Worm (Caenorhabditis elegans) whole organism, L1 larva: ENCODE data around the gene F15D4.2.
A peak's percentile ranks its signal among the peaks of the same experiment; 100 is the strongest.

Source experiments
- F16B12.6 ChIP-seq: fragments of 150-350 bp; optimal IDR thresholded peaks from 2 replicates; lab custom pipeline; 2014; ENCODE audit warnings: missing biosample characterization, missing genetic modification characterization
- Y116A8C.19 ChIP-seq: sonication (generic microtip); optimal IDR thresholded peaks from 2 replicates; lab custom pipeline; 2016; ENCODE audit warnings: missing compliant biosample characterization, missing genetic modification characterization, borderline replicate concordance
- aha-1 ChIP-seq: fragments of 150-350 bp; optimal IDR thresholded peaks from 2 replicates; lab custom pipeline; 2014; ENCODE audit warnings: missing biosample characterization, missing genetic modification characterization
- alr-1 ChIP-seq: fragments of 200-800 bp; sonication (Bioruptor generic); optimal IDR thresholded peaks from 2 replicates; lab custom pipeline; 2018; ENCODE audit warnings: borderline replicate concordance, mild to moderate bottlenecking, missing genetic modification characterization, missing compliant biosample characterization
- ceh-90 ChIP-seq: sonication (generic microtip); optimal IDR thresholded peaks from 2 replicates; lab custom pipeline; 2016; ENCODE audit warnings: missing genetic modification characterization, missing compliant biosample characterization
- dpl-1 ChIP-seq, 3 experiments: fragments of 150-350 bp in 2 of 3; sonication (generic microtip) in 1 of 3; optimal IDR thresholded peaks; 2 replicates each; lab custom pipeline; 2014 to 2017; ENCODE audit warnings: missing biosample characterization in 3 of 3, missing genetic modification characterization in 3 of 3, missing genetic modification reagents in 3 of 3
- dsc-1 ChIP-seq: sonication (generic microtip); optimal IDR thresholded peaks from 2 replicates; lab custom pipeline; 2016; ENCODE audit warnings: mild to moderate bottlenecking, missing genetic modification characterization, missing compliant biosample characterization
- efl-1 ChIP-seq, 4 experiments: fragments of 150-350 bp; optimal IDR thresholded peaks in 3 of 4; peaks in 1 of 4; 1 replicate in 1 of 4; 2 replicates in 3 of 4; lab custom pipeline; 2014; ENCODE audit warnings: missing biosample characterization in 2 of 4, missing genetic modification characterization in 2 of 4, missing genetic modification reagents in 2 of 4
- efl-3 ChIP-seq: fragments of 200-800 bp; sonication (Bioruptor generic); optimal IDR thresholded peaks from 2 replicates; lab custom pipeline; 2018; ENCODE audit warnings: mild to moderate bottlenecking, missing genetic modification characterization, missing compliant biosample characterization
- egl-13 ChIP-seq: sonication (generic microtip); optimal IDR thresholded peaks from 2 replicates; lab custom pipeline; 2016; ENCODE audit warnings: missing genotype, missing genetic modification reagents, missing genetic modification characterization, missing compliant biosample characterization
- egl-27 ChIP-seq, 2 experiments: fragments of 150-350 bp in 1 of 2; sonication (generic microtip); optimal IDR thresholded peaks; 3 replicates each; lab custom pipeline; 2017 to 2018; ENCODE audit warnings: missing biosample characterization in 2 of 2, missing genetic modification characterization in 2 of 2, missing genetic modification reagents in 2 of 2
- elt-3 ChIP-seq, 6 experiments: fragments of 150-350 bp in 1 of 6; sonication (generic microtip); optimal IDR thresholded peaks; 2 replicates each; lab custom pipeline; 2017 to 2018; ENCODE audit warnings: missing biosample characterization in 6 of 6, missing genetic modification characterization in 6 of 6, inconsistent platforms in 1 of 6
- ets-5 ChIP-seq: fragments of 200-800 bp; sonication (Bioruptor generic); IDR thresholded peaks from 2 replicates; pipeline ENCODE4 v1.3.6; 2022; ENCODE audit warnings: missing genetic modification characterization, missing compliant biosample characterization
- fkh-10 ChIP-seq: sonication (generic microtip); optimal IDR thresholded peaks from 2 replicates; lab custom pipeline; 2017; ENCODE audit warnings: missing biosample characterization, missing genetic modification reagents, missing genetic modification characterization
- fkh-4 ChIP-seq: sonication (generic microtip); optimal IDR thresholded peaks from 2 replicates; lab custom pipeline; 2016; ENCODE audit warnings: missing compliant biosample characterization, missing genetic modification characterization, borderline replicate concordance
- fkh-8 ChIP-seq: sonication (generic microtip); optimal IDR thresholded peaks from 2 replicates; lab custom pipeline; 2016; ENCODE audit warnings: mild to moderate bottlenecking, missing genetic modification characterization, missing compliant biosample characterization
- grh-1 ChIP-seq: fragments of 200-800 bp; sonication (Bioruptor generic); IDR thresholded peaks from 2 replicates; pipeline ENCODE4 v1.3.6; 2022; ENCODE audit warnings: missing genetic modification reagents, missing genetic modification characterization, missing compliant biosample characterization
- hlh-4 ChIP-seq: sonication (generic microtip); optimal IDR thresholded peaks from 2 replicates; lab custom pipeline; 2016; ENCODE audit warnings: mild to moderate bottlenecking, missing genetic modification characterization, missing compliant biosample characterization
- hpl-2 ChIP-seq: fragments of 150-350 bp; optimal IDR thresholded peaks from 2 replicates; lab custom pipeline; 2014; ENCODE audit warnings: missing biosample characterization, missing genetic modification reagents, missing genetic modification characterization
- irx-1 ChIP-seq: sonication (generic microtip); optimal IDR thresholded peaks from 2 replicates; lab custom pipeline; 2016; ENCODE audit warnings: missing genetic modification characterization, missing compliant biosample characterization
- lin-13 ChIP-seq: fragments of 150-350 bp; optimal IDR thresholded peaks from 2 replicates; lab custom pipeline; 2014; ENCODE audit warnings: missing biosample characterization, missing genetic modification reagents, missing genetic modification characterization
- lin-15B ChIP-seq: fragments of 150-350 bp; sonication (generic microtip); optimal IDR thresholded peaks from 3 replicates; lab custom pipeline; 2014; ENCODE audit warnings: missing biosample characterization, missing genetic modification characterization
- lin-35 ChIP-seq, 2 experiments: fragments of 150-350 bp; optimal IDR thresholded peaks; 2 replicates each; lab custom pipeline; 2014; ENCODE audit warnings: missing biosample characterization in 2 of 2, missing genetic modification characterization in 2 of 2, missing genetic modification reagents in 2 of 2
- lir-3 ChIP-seq: sonication (generic microtip); optimal IDR thresholded peaks from 2 replicates; lab custom pipeline; 2016; ENCODE audit warnings: mild to moderate bottlenecking, missing genetic modification characterization, moderate library complexity, missing compliant biosample characterization; ENCODE audit not compliant: poor library complexity
- lsy-2 ChIP-seq, 2 experiments: fragments of 150-350 bp; optimal IDR thresholded peaks; 2 replicates each; lab custom pipeline; 2014; ENCODE audit warnings: missing biosample characterization in 2 of 2, missing genetic modification characterization in 2 of 2
- mdl-1 ChIP-seq, 2 experiments: fragments of 150-350 bp; optimal IDR thresholded peaks; 2 replicates each; lab custom pipeline; 2014 to 2017; ENCODE audit warnings: missing biosample characterization in 2 of 2, missing genetic modification characterization in 2 of 2, inconsistent platforms in 1 of 2
- mef-2 ChIP-seq: fragments of 150-350 bp; optimal IDR thresholded peaks from 2 replicates; lab custom pipeline; 2014; ENCODE audit warnings: missing biosample characterization, missing genetic modification characterization
- mep-1 ChIP-seq: fragments of 150-350 bp; optimal IDR thresholded peaks from 2 replicates; lab custom pipeline; 2014; ENCODE audit warnings: missing biosample characterization, missing genetic modification characterization
- nhr-11 ChIP-seq: fragments of 150-350 bp; optimal IDR thresholded peaks from 2 replicates; lab custom pipeline; 2014; ENCODE audit warnings: missing biosample characterization, missing genetic modification characterization
- nhr-12 ChIP-seq: sonication (generic microtip); optimal IDR thresholded peaks from 2 replicates; lab custom pipeline; 2017; ENCODE audit warnings: missing biosample characterization, missing genetic modification characterization
- nhr-47 ChIP-seq: sonication (generic microtip); optimal IDR thresholded peaks from 2 replicates; lab custom pipeline; 2016; ENCODE audit warnings: mild to moderate bottlenecking, missing genetic modification characterization, moderate library complexity, missing compliant biosample characterization
- nhr-71 ChIP-seq: sonication (generic microtip); optimal IDR thresholded peaks from 2 replicates; lab custom pipeline; 2016; ENCODE audit warnings: mild to moderate bottlenecking, missing genetic modification characterization, moderate library complexity, missing compliant biosample characterization
- nhr-77 ChIP-seq: fragments of 150-350 bp; optimal IDR thresholded peaks from 2 replicates; lab custom pipeline; 2014; ENCODE audit warnings: missing biosample characterization, missing genetic modification characterization
- nhr-84 ChIP-seq: sonication (generic microtip); optimal IDR thresholded peaks from 2 replicates; lab custom pipeline; 2017; ENCODE audit warnings: missing biosample characterization, missing genetic modification characterization
- nhr-85 ChIP-seq: sonication (generic microtip); peaks from one replicate; lab custom pipeline; 2016; ENCODE audit warnings: missing genetic modification characterization, inconsistent platforms, missing compliant biosample characterization
- pag-3 ChIP-seq: sonication (generic microtip); optimal IDR thresholded peaks from 2 replicates; lab custom pipeline; 2017; ENCODE audit warnings: missing genetic modification characterization, mild to moderate bottlenecking, missing compliant biosample characterization, antibody characterized with exemption, borderline replicate concordance; ENCODE audit not compliant: insufficient read depth
- pax-3 ChIP-seq: fragments of 200-800 bp; sonication (Bioruptor generic); optimal IDR thresholded peaks from 2 replicates; lab custom pipeline; 2018; ENCODE audit warnings: mild to moderate bottlenecking, missing genetic modification characterization, moderate library complexity, missing compliant biosample characterization
- snu-23 ChIP-seq: sonication (generic microtip); optimal IDR thresholded peaks from 2 replicates; lab custom pipeline; 2016; ENCODE audit warnings: missing genetic modification characterization, missing compliant biosample characterization
- sox-4 ChIP-seq: sonication (generic microtip); optimal IDR thresholded peaks from 2 replicates; lab custom pipeline; 2016; ENCODE audit warnings: missing genetic modification characterization, missing compliant biosample characterization
- sptf-1 ChIP-seq: fragments of 150-350 bp; optimal IDR thresholded peaks from 2 replicates; lab custom pipeline; 2014; ENCODE audit warnings: missing biosample characterization, missing genetic modification characterization
- swsn-7 ChIP-seq: sonication (generic microtip); optimal IDR thresholded peaks from 2 replicates; lab custom pipeline; 2016; ENCODE audit warnings: missing genetic modification characterization, missing compliant biosample characterization
- tbx-2 ChIP-seq: sonication (generic microtip); optimal IDR thresholded peaks from 2 replicates; lab custom pipeline; 2016; ENCODE audit warnings: missing genetic modification characterization, missing compliant biosample characterization
- unc-130 ChIP-seq: fragments of 150-350 bp; optimal IDR thresholded peaks from 2 replicates; lab custom pipeline; 2017; ENCODE audit warnings: missing biosample characterization, missing genetic modification characterization, inconsistent platforms
- vab-15 ChIP-seq: sonication (generic microtip); optimal IDR thresholded peaks from 2 replicates; lab custom pipeline; 2017; ENCODE audit warnings: missing genotype, mild to moderate bottlenecking, missing genetic modification characterization, missing compliant biosample characterization
- zip-4 ChIP-seq: fragments of 200-800 bp; sonication (Bioruptor generic); optimal IDR thresholded peaks from 2 replicates; lab custom pipeline; 2018; ENCODE audit warnings: mild to moderate bottlenecking, missing genetic modification characterization, moderate library complexity, missing compliant biosample characterization

The F15D4.2 gene

ce11 chrII:13237829-13238404, 22.0 kb downstream of the F15D4.2 start, which contains the start of gene romo-1 (continued):
- TF ChIP-seq lin-35 (GFP tag; optimal IDR thresholded peaks at IDR 0.05; lab: Kevin White, UChicago) (peak; percentile 93 to 96), dpl-1 (GFP tag; optimal IDR thresholded peaks at IDR 0.05; lab: Kevin White, UChicago) (peak; percentile 91 to 96 (median 96)), swsn-7 (tag; lab: Kevin White, UChicago) (peak; percentile 86), nhr-85 (tag; lab: Kevin White, UChicago) (peak; percentile 85), hlh-4 (tag; lab: Kevin White, UChicago) (no peak), egl-13 (peak; percentile 40), lin-15B (peak; percentile 58), Y116A8C.19 (tag; lab: Kevin White, UChicago) (no peak), F16B12.6 (tag; lab: Kevin White, UChicago) (peak; percentile 67), grh-1 (GFP tag; lab: Robert Waterston, UW) (peak; percentile 67), fkh-8 (tag; lab: Kevin White, UChicago) (peak; percentile 64), pag-3 (tag; lab: Kevin White, UChicago) (no peak), nhr-77 (tag; lab: Kevin White, UChicago) (peak; percentile 3), ceh-90 (tag; lab: Kevin White, UChicago) (peak; percentile 9), efl-1 (optimal IDR thresholded peaks at IDR 0.05; lab: Kevin White, UChicago) (peak; percentile 65 to 95), efl-1 (GFP tag; optimal IDR thresholded peaks at IDR 0.05 in 1 of 2; lab: Kevin White, UChicago) (peak; percentile 94 to 99), lsy-2 (tag; optimal IDR thresholded peaks at IDR 0.05; lab: Kevin White, UChicago) (peak; percentile 87 to 89), snu-23 (peak; percentile 88)
- TF ChIP-seq, all 84 proteins: peak for 52

ce11 chrII:13239593-13239992, 23.7 kb downstream of the F15D4.2 start:
- TF ChIP-seq pax-3 (tag; lab: Kevin White, UChicago): no peak
- no peak for TF ChIP-seq mdl-1 (tag; optimal IDR thresholded peaks at IDR 0.05; lab: Kevin White, UChicago)
- TF ChIP-seq mep-1 (tag; lab: Kevin White, UChicago): no peak
- no peak for TF ChIP-seq mef-2 (tag; lab: Kevin White, UChicago)
- TF ChIP-seq hpl-2 (GFP tag; lab: Kevin White, UChicago): no peak
- TF ChIP-seq fkh-4: no peak
- no peak for TF ChIP-seq swsn-7 (tag; lab: Kevin White, UChicago)
- TF ChIP-seq tbx-2 (tag; lab: Kevin White, UChicago): no peak
- TF ChIP-seq nhr-47 (tag; lab: Kevin White, UChicago): no peak
- no peak for TF ChIP-seq vab-15 (tag; lab: Kevin White, UChicago)
- no peak for TF ChIP-seq Y116A8C.19 (tag; lab: Kevin White, UChicago)
- TF ChIP-seq sptf-1 (tag; lab: Kevin White, UChicago): no peak
- TF ChIP-seq unc-130 (tag; lab: Kevin White, UChicago): no peak
- no peak for TF ChIP-seq dsc-1 (tag; lab: Kevin White, UChicago)
- no peak for TF ChIP-seq lin-15B
- TF ChIP-seq lsy-2 (tag; optimal IDR thresholded peaks at IDR 0.05; lab: Kevin White, UChicago): no peak
- no peak for TF ChIP-seq nhr-12 (tag; lab: Kevin White, UChicago)
- TF ChIP-seq nhr-11 (tag; lab: Kevin White, UChicago): no peak
- TF ChIP-seq fkh-10 (GFP tag; lab: Kevin White, UChicago): no peak
- no peak for TF ChIP-seq pag-3 (tag; lab: Kevin White, UChicago)
- TF ChIP-seq, all 84 proteins: peak for 0

ce11 chrII:13243021-13243420, 27.1 kb downstream of the F15D4.2 start, which contains the start of gene F15D4.4:
TSS of gene F15D4.4 (minus strand) at chrII:13243121.
- TF ChIP-seq lsy-2 (tag; optimal IDR thresholded peaks at IDR 0.05; lab: Kevin White, UChicago): no peak
- no peak for TF ChIP-seq lir-3 (tag; lab: Kevin White, UChicago)
- no peak for TF ChIP-seq egl-27 (tag; optimal IDR thresholded peaks at IDR 0.05; lab: Kevin White, UChicago)
- TF ChIP-seq aha-1 (tag; lab: Kevin White, UChicago): no peak
- TF ChIP-seq snu-23: no peak
- TF ChIP-seq tbx-2 (tag; lab: Kevin White, UChicago): no peak
- no peak for TF ChIP-seq elt-3 (tag; optimal IDR thresholded peaks at IDR 0.05; lab: Kevin White, UChicago)
- TF ChIP-seq nhr-11 (tag; lab: Kevin White, UChicago): no peak
- no peak for TF ChIP-seq alr-1
- TF ChIP-seq nhr-71: no peak
- no peak for TF ChIP-seq nhr-84 (tag; lab: Kevin White, UChicago)
- no peak for TF ChIP-seq dsc-1 (tag; lab: Kevin White, UChicago)
- TF ChIP-seq lin-13: no peak
- TF ChIP-seq sox-4 (tag; lab: Kevin White, UChicago): no peak
- no peak for TF ChIP-seq zip-4 (GFP tag; lab: Kevin White, UChicago)
- no peak for TF ChIP-seq fkh-4
- TF ChIP-seq irx-1 (tag; lab: Kevin White, UChicago): no peak
- TF ChIP-seq fkh-8 (tag; lab: Kevin White, UChicago): no peak
- TF ChIP-seq ets-5 (GFP tag; lab: Robert Waterston, UW): no peak
- no peak for TF ChIP-seq efl-3 (GFP tag; lab: Kevin White, UChicago)
- TF ChIP-seq, all 84 proteins: peak for 0
